Fruit fly (Drosophila melanogaster) Kc167 (cell line): ENCODE data around the gene Gr64d.

Experiments used
- Sin3A ChIP-seq: fragments of >200 bp; optimal IDR thresholded peaks from 2 replicates; lab custom pipeline; 2018; ENCODE audit warnings: missing external identifiers
- h ChIP-seq: fragments of >200 bp; optimal IDR thresholded peaks from 3 replicates; lab custom pipeline; 2018; ENCODE audit warnings: missing external identifiers

- TF ChIP-seq h (lab: Kevin White, UChicago) = no peak
- no peak for TF ChIP-seq Sin3A (lab: Kevin White, UChicago)
These were observed 51.6 kb downstream of the Gr64d start for dm6 chr3L:4083442-4083841.
